Worm (Caenorhabditis elegans): ENCODE results near the gene pph-5.
A peak's percentile ranks its signal among the peaks of the same experiment; 100 is the strongest.

pph-5 gene

DNA sequence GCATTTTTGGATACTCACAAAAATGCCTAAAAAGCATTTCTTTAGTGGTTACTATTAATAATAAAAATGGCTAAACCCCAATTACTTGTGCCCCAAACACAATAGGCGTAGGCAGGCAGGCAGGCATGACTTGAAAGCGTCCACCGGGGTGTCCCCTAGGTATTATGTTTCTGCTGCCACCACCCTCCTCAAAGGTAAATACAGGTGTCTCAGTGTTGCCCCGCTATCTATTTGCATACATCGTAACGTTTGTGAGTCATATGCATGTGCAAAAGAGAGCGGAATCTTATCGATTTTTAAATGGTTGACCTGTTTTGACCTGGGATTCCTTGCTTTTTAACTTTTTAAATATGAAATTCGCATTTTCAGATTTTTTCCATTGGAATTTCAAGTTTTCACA, 37.1 kb upstream of the pph-5 start:
- TF ChIP-seq fos-1 (tag; optimal IDR thresholded peaks at IDR 0.05) (peak; percentile 68), egl-27 (tag; optimal IDR thresholded peaks at IDR 0.05) (no peak)

DNA sequence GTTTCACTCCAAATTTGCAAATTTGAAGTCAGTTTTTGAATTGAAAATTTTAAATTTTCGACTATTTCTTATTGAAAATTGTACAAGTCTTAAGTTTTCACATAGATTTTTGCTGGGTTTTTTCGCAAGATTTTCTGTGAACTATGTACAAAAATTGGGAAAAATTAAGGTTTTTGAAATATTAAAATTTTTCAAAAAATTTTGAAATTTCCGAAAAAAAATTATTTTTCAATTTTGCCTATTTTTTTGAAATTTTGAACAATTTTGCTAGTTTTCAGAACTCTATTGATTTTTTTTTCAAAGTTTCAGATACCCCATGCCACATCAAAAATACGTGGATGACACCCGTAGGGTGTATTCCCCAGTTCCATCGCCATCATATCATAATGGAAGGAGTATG, 36.5 kb upstream of the pph-5 start, which contains the start of gene tsp-13:
tsp-13 (plus strand) TSS at position 301 of the 400 bp plus-strand sequence.
- TF ChIP-seq unc-62 (GFP tag; optimal IDR thresholded peaks at IDR 0.05) (no peak), nhr-12 (tag; optimal IDR thresholded peaks at IDR 0.05) (no peak), ZK546.5 (tag; optimal IDR thresholded peaks at IDR 0.05) (no peak), mab-5 (tag; optimal IDR thresholded peaks at IDR 0.05) (no peak), zag-1 (tag; optimal IDR thresholded peaks at IDR 0.05) (no peak), unc-55 (GFP tag; optimal IDR thresholded peaks at IDR 0.05) (no peak), sma-3 (GFP tag; optimal IDR thresholded peaks at IDR 0.05) (no peak), ztf-11 (tag; optimal IDR thresholded peaks at IDR 0.05) (no peak), nhr-23 (tag; optimal IDR thresholded peaks at IDR 0.05) (no peak), aly-2 (tag; optimal IDR thresholded peaks at IDR 0.05) (no peak), unc-39 (tag; optimal IDR thresholded peaks at IDR 0.05) (no peak), lin-11 (tag; optimal IDR thresholded peaks at IDR 0.05) (no peak), elt-3 (tag; optimal IDR thresholded peaks at IDR 0.05) (no peak), gmeb-1 (tag; optimal IDR thresholded peaks at IDR 0.05) (no peak), nhr-10 (tag; optimal IDR thresholded peaks at IDR 0.05) (no peak), nhr-77 (tag; optimal IDR thresholded peaks at IDR 0.05) (no peak), nhr-11 (tag; optimal IDR thresholded peaks at IDR 0.05) (no peak), mbf-1 (tag; optimal IDR thresholded peaks at IDR 0.05) (no peak)

DNA sequence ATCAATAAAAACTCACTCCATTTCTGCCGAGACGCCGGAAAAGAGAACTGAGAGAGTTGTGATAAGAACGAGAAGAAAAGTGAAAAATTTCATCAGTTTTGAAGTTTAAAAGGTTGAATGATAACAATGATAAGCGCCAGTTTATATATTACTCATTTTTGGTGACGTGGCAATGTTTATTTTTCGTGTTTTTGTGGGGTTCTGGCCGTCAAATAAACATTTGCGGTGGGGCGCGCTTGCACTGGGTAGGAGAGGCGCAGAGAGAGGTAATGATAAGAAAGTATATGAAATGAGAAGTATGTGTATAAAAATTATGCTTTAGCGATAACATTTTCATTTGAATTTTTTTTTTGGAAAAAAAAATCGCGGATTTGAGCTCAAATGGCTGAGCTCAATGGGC, 31.7 kb upstream of the pph-5 start, which contains the start of gene Y39B6A.5:
Y39B6A.5 (minus strand) TSS at position 214 of the 400 bp plus-strand sequence.
- TF ChIP-seq ztf-4 (tag; optimal IDR thresholded peaks at IDR 0.05), result no peak
- no peak for TF ChIP-seq ZK546.5 (tag; optimal IDR thresholded peaks at IDR 0.05)
- no peak for TF ChIP-seq elt-1 (tag; optimal IDR thresholded peaks at IDR 0.05)
- no peak for TF ChIP-seq blmp-1 (tag; optimal IDR thresholded peaks at IDR 0.05; ENCODE audit: insufficient read depth)
- TF ChIP-seq mbf-1 (tag; optimal IDR thresholded peaks at IDR 0.05), result no peak
- TF ChIP-seq lin-39 (tag; optimal IDR thresholded peaks at IDR 0.05), result no peak
- peak; percentile 16 for TF ChIP-seq lin-13 (GFP tag; optimal IDR thresholded peaks at IDR 0.05)
- TF ChIP-seq nhr-21 (tag; optimal IDR thresholded peaks at IDR 0.05), result no peak
- no peak for TF ChIP-seq nhr-12 (tag; optimal IDR thresholded peaks at IDR 0.05)
- peak in 1 of 2 experiments; percentile 13 for TF ChIP-seq mdl-1 (tag; optimal IDR thresholded peaks at IDR 0.05)
- TF ChIP-seq nhr-23 (tag; optimal IDR thresholded peaks at IDR 0.05), result no peak
- no peak for TF ChIP-seq lin-11 (tag; optimal IDR thresholded peaks at IDR 0.05)
- no peak for TF ChIP-seq sem-4 (tag; optimal IDR thresholded peaks at IDR 0.05)
- peak; percentile 98 for TF ChIP-seq fos-1 (tag; optimal IDR thresholded peaks at IDR 0.05)
- TF ChIP-seq ceh-82 (tag; optimal IDR thresholded peaks at IDR 0.05), result no peak
- TF ChIP-seq skn-1 (tag; optimal IDR thresholded peaks at IDR 0.05), result no peak
- TF ChIP-seq aly-2 (tag; optimal IDR thresholded peaks at IDR 0.05), result no peak
- no peak for TF ChIP-seq ama-1 (optimal IDR thresholded peaks at IDR 0.05)
- peak; percentile 74 for TF ChIP-seq F13H6.1 (tag; optimal IDR thresholded peaks at IDR 0.05)
- TF ChIP-seq unc-39 (tag; optimal IDR thresholded peaks at IDR 0.05), result no peak
- TF ChIP-seq unc-55 (GFP tag; optimal IDR thresholded peaks at IDR 0.05), result peak; percentile 12
- TF ChIP-seq dmd-4 (tag; optimal IDR thresholded peaks at IDR 0.05), result no peak
- peak; percentile 72 for TF ChIP-seq sma-3 (GFP tag; optimal IDR thresholded peaks at IDR 0.05)
- TF ChIP-seq mab-5 (tag; optimal IDR thresholded peaks at IDR 0.05), result no peak
- TF ChIP-seq egl-27 (tag; optimal IDR thresholded peaks at IDR 0.05), result no peak
- no peak for TF ChIP-seq nhr-6 (tag; optimal IDR thresholded peaks at IDR 0.05)
- TF ChIP-seq nhr-237 (tag; optimal IDR thresholded peaks at IDR 0.05), result no peak
- no peak for TF ChIP-seq snpc-4 (tag; optimal IDR thresholded peaks at IDR 0.05)
- peak; percentile 77 for TF ChIP-seq gmeb-1 (tag; optimal IDR thresholded peaks at IDR 0.05)
- TF ChIP-seq nhr-11 (tag; optimal IDR thresholded peaks at IDR 0.05), result no peak
- TF ChIP-seq sma-9 (GFP tag; optimal IDR thresholded peaks at IDR 0.05), result no peak
- no peak for TF ChIP-seq sma-9 (tag; optimal IDR thresholded peaks at IDR 0.05)
- no peak for TF ChIP-seq zag-1 (tag; optimal IDR thresholded peaks at IDR 0.05)
- TF ChIP-seq Y55F3AM.14 (GFP tag; optimal IDR thresholded peaks at IDR 0.05), result no peak
- no peak for TF ChIP-seq peb-1 (tag; optimal IDR thresholded peaks at IDR 0.05)
- TF ChIP-seq nhr-129 (tag; optimal IDR thresholded peaks at IDR 0.05), result peak; percentile 58
- peak; percentile 99 for TF ChIP-seq crh-2 (tag; optimal IDR thresholded peaks at IDR 0.05)
- TF ChIP-seq lsy-2 (tag; optimal IDR thresholded peaks at IDR 0.05), result peak in 1 of 2 experiments; percentile 42
